Fruit fly (Drosophila melanogaster) whole organism, embryonic: ENCODE results near the gene dUTPase.

ENCODE experiments used
- Abd-B ChIP-seq: fragments of 200-800 bp; sonication (Bioruptor generic); optimal IDR thresholded peaks from 2 replicates; lab custom pipeline; 2018; ENCODE audit warnings: missing biosample characterization, mild to moderate bottlenecking, missing genetic modification characterization, moderate library complexity
- CG10209 ChIP-seq: fragments of 200-800 bp; sonication (Bioruptor generic); optimal IDR thresholded peaks from 3 replicates; lab custom pipeline; 2017; ENCODE audit warnings: missing biosample characterization, mild to moderate bottlenecking, missing genetic modification characterization, missing genetic modification reagents
- CG11398 ChIP-seq: fragments of 200-800 bp; sonication (Bioruptor generic); optimal IDR thresholded peaks from 2 replicates; lab custom pipeline; 2016; ENCODE audit warnings: missing biosample characterization, missing genetic modification characterization
- CG12236 ChIP-seq: fragments of 200-800 bp; sonication (Bioruptor generic); optimal IDR thresholded peaks from 2 replicates; lab custom pipeline; 2016; ENCODE audit warnings: missing biosample characterization, missing genetic modification characterization
- CG13624 ChIP-seq: fragments of 200-800 bp; sonication (Bioruptor generic); optimal IDR thresholded peaks from 2 replicates; lab custom pipeline; 2016; ENCODE audit warnings: missing biosample characterization, missing genetic modification characterization
- CG14965 ChIP-seq: fragments of 200-800 bp; sonication (Bioruptor generic); optimal IDR thresholded peaks from 2 replicates; lab custom pipeline; 2016; ENCODE audit warnings: missing biosample characterization, missing genetic modification characterization, borderline replicate concordance
- CG15011 ChIP-seq: fragments of 200-800 bp; sonication (Bioruptor generic); optimal IDR thresholded peaks from 3 replicates; lab custom pipeline; 2018; ENCODE audit warnings: missing biosample characterization, mild to moderate bottlenecking, missing genetic modification characterization
- CG15696 ChIP-seq: fragments of 200-800 bp; sonication (Bioruptor generic); optimal IDR thresholded peaks from 2 replicates; lab custom pipeline; 2019; ENCODE audit warnings: missing biosample characterization, mild to moderate bottlenecking, missing genetic modification characterization, moderate library complexity
- CG1603 ChIP-seq: fragments of 200-800 bp; sonication (Bioruptor generic); optimal IDR thresholded peaks from 2 replicates; lab custom pipeline; 2019; ENCODE audit warnings: missing biosample characterization, mild to moderate bottlenecking, missing genetic modification characterization, moderate library complexity
- CG17186 ChIP-seq: fragments of 200-800 bp; sonication (Bioruptor generic); optimal IDR thresholded peaks from 3 replicates; lab custom pipeline; 2017; ENCODE audit warnings: missing biosample characterization, missing genetic modification reagents, missing genetic modification characterization
- CG18619 ChIP-seq: fragments of 200-800 bp; sonication (Bioruptor generic); optimal IDR thresholded peaks from 3 replicates; lab custom pipeline; 2017; ENCODE audit warnings: missing biosample characterization, mild to moderate bottlenecking, missing genetic modification characterization
- CG30431 ChIP-seq: fragments of 200-800 bp; sonication (Bioruptor generic); optimal IDR thresholded peaks from 2 replicates; lab custom pipeline; 2017; ENCODE audit warnings: missing biosample characterization, missing genetic modification characterization
- CG5180 ChIP-seq: fragments of 200-800 bp; sonication (Bioruptor generic); optimal IDR thresholded peaks from 3 replicates; lab custom pipeline; 2017; ENCODE audit warnings: missing biosample characterization, missing genetic modification characterization, mild to moderate bottlenecking, moderate library complexity, missing genetic modification reagents
- CG6683 ChIP-seq: fragments of 200-800 bp; sonication (Bioruptor generic); optimal IDR thresholded peaks from 2 replicates; lab custom pipeline; 2017; ENCODE audit warnings: missing biosample characterization, mild to moderate bottlenecking, missing genetic modification characterization, missing genetic modification reagents
- CG7928 ChIP-seq: fragments of 200-800 bp; sonication (Bioruptor generic); optimal IDR thresholded peaks from 2 replicates; lab custom pipeline; 2017; ENCODE audit warnings: missing biosample characterization, mild to moderate bottlenecking, missing genetic modification characterization
- CG8478 ChIP-seq: fragments of >200 bp; optimal IDR thresholded peaks from 2 replicates; lab custom pipeline; 2018
- CG8765 ChIP-seq: fragments of 200-800 bp; sonication (Bioruptor generic); IDR thresholded peaks from 2 replicates; pipeline ENCODE4 v1.3.6; 2022; ENCODE audit warnings: missing biosample characterization, missing genetic modification characterization
- CG8924 ChIP-seq: fragments of 200-800 bp; optimal IDR thresholded peaks from 3 replicates; lab custom pipeline; 2019; ENCODE audit warnings: missing biosample characterization, mild to moderate bottlenecking, missing genetic modification characterization, moderate library complexity
- CHES-1-like ChIP-seq: fragments of 200-800 bp; sonication (Bioruptor generic); optimal IDR thresholded peaks from 2 replicates; lab custom pipeline; 2016; ENCODE audit warnings: missing biosample characterization, missing genetic modification characterization
- D19A ChIP-seq: fragments of 200-800 bp; optimal IDR thresholded peaks from 3 replicates; lab custom pipeline; 2019; ENCODE audit warnings: missing biosample characterization, mild to moderate bottlenecking, missing genetic modification characterization, moderate library complexity
- Ets97D ChIP-seq: fragments of 200-800 bp; sonication (Bioruptor generic); optimal IDR thresholded peaks from 3 replicates; lab custom pipeline; 2016; ENCODE audit warnings: missing biosample characterization, missing genetic modification characterization
- HHEX ChIP-seq: fragments of 200-800 bp; sonication (Bioruptor generic); optimal IDR thresholded peaks from 3 replicates; lab custom pipeline; 2017; ENCODE audit warnings: missing biosample characterization, mild to moderate bottlenecking, missing genetic modification characterization, missing genetic modification reagents
- HLH3B ChIP-seq: fragments of 200-800 bp; sonication (Bioruptor generic); IDR thresholded peaks from 2 replicates; pipeline ENCODE4 v1.3.6; 2022; ENCODE audit warnings: missing biosample characterization, missing genetic modification characterization
- Hmx ChIP-seq: fragments of 200-800 bp; sonication (Bioruptor generic); optimal IDR thresholded peaks from 2 replicates; lab custom pipeline; 2016; ENCODE audit warnings: missing biosample characterization, missing genetic modification characterization
- MBD-R2 ChIP-seq: fragments of 200-800 bp; sonication (Bioruptor generic); IDR thresholded peaks from 2 replicates; pipeline ENCODE4 v1.3.6; 2022; ENCODE audit warnings: missing biosample characterization, missing genetic modification characterization
- Mad ChIP-seq: fragments of 200-800 bp; sonication (Bioruptor generic); optimal IDR thresholded peaks from 2 replicates; lab custom pipeline; 2016; ENCODE audit warnings: missing biosample characterization, missing genetic modification characterization
- Max ChIP-seq: fragments of 200-800 bp; sonication (Bioruptor generic); optimal IDR thresholded peaks from 2 replicates; lab custom pipeline; 2016; ENCODE audit warnings: missing biosample characterization, mild to moderate bottlenecking, missing genetic modification characterization
- Nf-YB ChIP-seq: fragments of 200-800 bp; sonication (Bioruptor generic); optimal IDR thresholded peaks from 3 replicates; lab custom pipeline; 2019; ENCODE audit warnings: missing biosample characterization, mild to moderate bottlenecking, missing genetic modification characterization, moderate library complexity
- Oaz ChIP-seq: fragments of 200-800 bp; sonication (Bioruptor generic); IDR thresholded peaks from 2 replicates; pipeline ENCODE4 v1.3.6; 2022; ENCODE audit warnings: missing biosample characterization, missing genetic modification characterization
- Tbp ChIP-seq: fragments of >200 bp; optimal IDR thresholded peaks from 2 replicates; lab custom pipeline; 2018; ENCODE audit warnings: missing biosample characterization, missing genetic modification characterization
- Usf ChIP-seq: fragments of 200-800 bp; sonication (Bioruptor generic); optimal IDR thresholded peaks from 2 replicates; lab custom pipeline; 2017; ENCODE audit warnings: missing genotype, missing biosample characterization, missing genetic modification characterization
- az2 ChIP-seq: fragments of 200-800 bp; sonication (Bioruptor generic); optimal IDR thresholded peaks from 3 replicates; lab custom pipeline; 2016; ENCODE audit warnings: missing biosample characterization, missing genetic modification characterization
- dysf ChIP-seq: fragments of 200-800 bp; sonication (Bioruptor generic); IDR thresholded peaks from 3 replicates; pipeline ENCODE4 v1.3.6; 2022; ENCODE audit warnings: missing biosample characterization, missing genetic modification characterization
- fd64A ChIP-seq: fragments of 200-800 bp; sonication (Bioruptor generic); optimal IDR thresholded peaks from 3 replicates; lab custom pipeline; 2018; ENCODE audit warnings: missing biosample characterization, mild to moderate bottlenecking, missing genetic modification characterization
- gem ChIP-seq: fragments of 200-800 bp; sonication (Bioruptor generic); optimal IDR thresholded peaks from 2 replicates; lab custom pipeline; 2019; ENCODE audit warnings: missing biosample characterization, mild to moderate bottlenecking, missing genetic modification characterization, moderate library complexity
- gro ChIP-seq: fragments of 200-800 bp; sonication (Bioruptor generic); optimal IDR thresholded peaks from 2 replicates; lab custom pipeline; 2016; ENCODE audit warnings: missing biosample characterization, missing genetic modification characterization
- mirr ChIP-seq: fragments of 200-800 bp; sonication (Bioruptor generic); optimal IDR thresholded peaks from 3 replicates; lab custom pipeline; 2018; ENCODE audit warnings: missing biosample characterization, mild to moderate bottlenecking, missing genetic modification characterization
- nerfin-1 ChIP-seq: fragments of 200-800 bp; sonication (Bioruptor generic); optimal IDR thresholded peaks from 3 replicates; lab custom pipeline; 2019; ENCODE audit warnings: missing biosample characterization, mild to moderate bottlenecking, missing genetic modification characterization, moderate library complexity
- org-1 ChIP-seq: fragments of 200-800 bp; sonication (Bioruptor generic); optimal IDR thresholded peaks from 2 replicates; lab custom pipeline; 2017; ENCODE audit warnings: missing biosample characterization, missing genetic modification characterization
- psq ChIP-seq: fragments of 200-800 bp; sonication (Bioruptor generic); optimal IDR thresholded peaks from 2 replicates; lab custom pipeline; 2017; ENCODE audit warnings: missing biosample characterization, missing genetic modification characterization
- repo ChIP-seq: fragments of 200-800 bp; sonication (Bioruptor generic); optimal IDR thresholded peaks from 2 replicates; lab custom pipeline; 2016; ENCODE audit warnings: missing biosample characterization, missing genetic modification characterization
- run ChIP-seq: fragments of 200-800 bp; sonication (Bioruptor generic); optimal IDR thresholded peaks from 3 replicates; lab custom pipeline; 2018; ENCODE audit warnings: missing biosample characterization, mild to moderate bottlenecking, missing genetic modification characterization
- sisA ChIP-seq: fragments of 200-800 bp; sonication (Bioruptor generic); IDR thresholded peaks from 2 replicates; pipeline ENCODE4 v1.3.6; 2022; ENCODE audit warnings: missing biosample characterization, missing genetic modification characterization
- slp2 ChIP-seq: fragments of 200-800 bp; sonication (Bioruptor generic); optimal IDR thresholded peaks from 2 replicates; lab custom pipeline; 2016; ENCODE audit warnings: missing biosample characterization, missing genetic modification characterization
- so ChIP-seq: fragments of 200-800 bp; sonication (Bioruptor generic); IDR thresholded peaks from 3 replicates; pipeline ENCODE4 v1.3.6; 2022; ENCODE audit warnings: missing biosample characterization, missing genetic modification characterization
- sob ChIP-seq: fragments of 200-800 bp; sonication (Bioruptor generic); IDR thresholded peaks from 2 replicates; pipeline ENCODE4 v1.3.6; 2022; ENCODE audit warnings: missing biosample characterization, missing genetic modification characterization
- tup ChIP-seq: fragments of 200-800 bp; sonication (Bioruptor generic); optimal IDR thresholded peaks from 2 replicates; lab custom pipeline; 2016; ENCODE audit warnings: missing biosample characterization, mild to moderate bottlenecking, missing genetic modification characterization, moderate library complexity
- tx ChIP-seq: fragments of 200-800 bp; sonication (Bioruptor generic); optimal IDR thresholded peaks from 2 replicates; lab custom pipeline; 2016; ENCODE audit warnings: missing biosample characterization, missing genetic modification characterization
- wdn ChIP-seq: fragments of 200-800 bp; sonication (Bioruptor generic); IDR thresholded peaks from 2 replicates; pipeline ENCODE4 v1.3.6; 2022; ENCODE audit warnings: missing biosample characterization, missing genetic modification characterization

The dUTPase gene

dm6 chr2L:11037583-11038517 lies 26.7 kb downstream of the dUTPase start (continued):
- TF ChIP-seq CG14965 (no peak), Mad (GFP tag; lab: Kevin White, UChicago) (peak; percentile 28), nerfin-1 (no peak), org-1 (GFP tag; lab: Kevin White, UChicago) (peak; percentile 50), dysf (GFP tag; lab: Robert Waterston, UW) (peak; percentile 64), CG12236 (peak; percentile 2), CG10209 (peak; percentile 48), CG5180 (GFP tag; lab: Kevin White, UChicago) (peak; percentile 84), Abd-B (GFP tag; lab: Kevin White, UChicago) (no peak), CHES-1-like (peak; percentile 9), Hmx (no peak), Usf (peak; percentile 24), CG13624 (GFP tag; lab: Kevin White, UChicago) (no peak), CG8924 (tag; lab: Kevin White, UChicago) (peak; percentile 69), gem (tag; lab: Kevin White, UChicago) (peak; percentile 87), fd64A (no peak), wdn (GFP tag; lab: Robert Waterston, UW) (no peak), CG11398 (GFP tag; lab: Kevin White, UChicago) (no peak), CG15696 (tag; lab: Kevin White, UChicago) (no peak), run (tag; lab: Kevin White, UChicago) (peak; percentile 31), Ets97D (no peak), mirr (GFP tag; lab: Kevin White, UChicago) (peak; percentile 35), CG30431 (GFP tag; lab: Kevin White, UChicago) (no peak), tup (GFP tag; lab: Kevin White, UChicago) (peak; percentile 16), D19A (tag; lab: Kevin White, UChicago) (peak; percentile 64), Nf-YB (GFP tag; lab: Kevin White, UChicago) (peak; percentile 49), gro (GFP tag; lab: Kevin White, UChicago) (no peak), Oaz (peak; percentile 13; the same call in 1 of the 2 replicates), CG17186 (no peak), HHEX (GFP tag; lab: Kevin White, UChicago) (no peak), MBD-R2 (no peak), Tbp (GFP tag; lab: Kevin White, UChicago) (no peak), slp2 (GFP tag; lab: Kevin White, UChicago) (no peak), sisA (GFP tag; lab: Robert Waterston, UW) (peak; percentile 34; the same call in 1 of the 2 replicates), psq (GFP tag; lab: Kevin White, UChicago) (no peak), tx (peak; percentile 16), CG8478 (lab: Kevin White, UChicago) (peak; percentile 43), repo (no peak), az2 (GFP tag; lab: Kevin White, UChicago) (peak; percentile 71), CG7928 (GFP tag; lab: Kevin White, UChicago) (no peak), CG6683 (no peak), sob (GFP tag; lab: Robert Waterston, UW) (0 out of 2 replicates have a peak, but pooled peaks have one; percentile 27), CG15011 (GFP tag; lab: Kevin White, UChicago) (no peak), CG8765 (no peak), CG18619 (GFP tag; lab: Kevin White, UChicago) (peak; percentile 49), HLH3B (GFP tag; lab: Robert Waterston, UW) (0 out of 2 replicates have a peak, but pooled peaks have one; percentile 24), Max (GFP tag; lab: Kevin White, UChicago) (no peak), CG1603 (tag; lab: Kevin White, UChicago) (no peak), so (GFP tag; lab: Robert Waterston, UW) (0 out of 3 replicates have a peak, but pooled peaks have one; percentile 15)
